Worm (Caenorhabditis elegans) whole organism, late embryonic: ENCODE measurements around the gene fbxc-15.

ENCODE experiments used
- elt-2 ChIP-seq: sonication (generic microtip); optimal IDR thresholded peaks from 2 replicates; lab custom pipeline; 2016; ENCODE audit warnings: missing genetic modification reagents, missing genetic modification characterization, missing compliant biosample characterization
- nfya-1 ChIP-seq: sonication (generic microtip); optimal IDR thresholded peaks from 2 replicates; lab custom pipeline; 2017; ENCODE audit warnings: missing genetic modification characterization, mild to moderate bottlenecking, missing compliant biosample characterization, antibody characterized with exemption, moderate library complexity
- pag-3 ChIP-seq: sonication (generic microtip); optimal IDR thresholded peaks from 2 replicates; lab custom pipeline; 2016; ENCODE audit warnings: missing compliant biosample characterization, missing genetic modification characterization, borderline replicate concordance
- tbx-7 ChIP-seq: sonication (generic microtip); optimal IDR thresholded peaks from 2 replicates; lab custom pipeline; 2016; ENCODE audit warnings: missing genotype, missing genetic modification characterization, missing compliant biosample characterization
- unc-86 ChIP-seq: sonication (generic microtip); optimal IDR thresholded peaks from 2 replicates; lab custom pipeline; 2016; ENCODE audit warnings: missing genetic modification characterization, missing compliant biosample characterization

DNA sequence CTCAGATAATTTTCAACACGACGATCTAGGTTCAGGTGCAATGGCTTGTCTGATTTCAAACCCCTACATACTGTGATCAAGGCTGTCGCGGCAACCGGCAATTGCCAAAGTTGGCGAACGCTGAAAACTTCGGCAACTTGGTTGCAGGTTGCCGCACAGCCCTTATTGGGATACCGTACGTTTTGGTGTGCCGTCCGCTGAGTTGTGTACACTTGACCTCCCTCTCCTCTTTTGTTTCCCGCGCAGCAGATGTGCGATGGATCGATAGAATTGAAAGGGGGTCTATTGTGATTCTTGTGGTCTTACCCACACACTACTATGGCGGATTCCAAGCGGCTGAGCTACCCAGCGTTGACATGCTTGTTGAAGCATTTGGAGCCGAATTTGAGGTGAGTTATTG, 19.0 kb upstream of the fbxc-15 start, which contains the start of the genes C32B5.18 and C32B5.7:
- TF ChIP-seq elt-2 (no peak), unc-86 (tag; lab: Kevin White, UChicago) (no peak), nfya-1 (tag; lab: Kevin White, UChicago) (no peak), pag-3 (tag; lab: Kevin White, UChicago) (no peak), tbx-7 (tag; lab: Kevin White, UChicago) (no peak)
